Fruit fly (Drosophila melanogaster) whole organism, adult: ENCODE data around the gene Snx1.

Source experiments
- CG11617 ChIP-seq: fragments of 200-800 bp; sonication (Bioruptor generic); optimal IDR thresholded peaks from 2 replicates; lab custom pipeline; 2017; ENCODE audit warnings: mild to moderate bottlenecking, missing biosample characterization, missing genetic modification reagents, missing genetic modification characterization
- CG12768 ChIP-seq: fragments of 200-800 bp; sonication (Bioruptor generic); optimal IDR thresholded peaks from 2 replicates; lab custom pipeline; 2017; ENCODE audit warnings: missing biosample characterization, missing genetic modification characterization, mild to moderate bottlenecking, moderate library complexity, missing genetic modification reagents
- CG14711 ChIP-seq: fragments of 200-800 bp; sonication (Bioruptor generic); optimal IDR thresholded peaks from 2 replicates; lab custom pipeline; 2018; ENCODE audit warnings: missing biosample characterization, mild to moderate bottlenecking, missing genetic modification characterization, moderate library complexity
- CG1620 ChIP-seq: fragments of 200-800 bp; sonication (Bioruptor generic); optimal IDR thresholded peaks from 2 replicates; lab custom pipeline; 2016; ENCODE audit warnings: missing biosample characterization, missing genetic modification characterization
- CG33017 ChIP-seq: fragments of 200-800 bp; sonication (Bioruptor generic); optimal IDR thresholded peaks from 2 replicates; lab custom pipeline; 2018; ENCODE audit warnings: missing biosample characterization, mild to moderate bottlenecking, missing genetic modification characterization, moderate library complexity
- CG5204 ChIP-seq: fragments of 200-800 bp; sonication (Bioruptor generic); optimal IDR thresholded peaks from 2 replicates; lab custom pipeline; 2016; ENCODE audit warnings: missing biosample characterization, missing genetic modification characterization
- CG7045 ChIP-seq: fragments of 200-800 bp; sonication (Bioruptor generic); optimal IDR thresholded peaks from 2 replicates; lab custom pipeline; 2017; ENCODE audit warnings: missing biosample characterization, mild to moderate bottlenecking, missing genetic modification characterization
- CG7101 ChIP-seq: fragments of 200-800 bp; sonication (Bioruptor generic); optimal IDR thresholded peaks from 2 replicates; lab custom pipeline; 2018; ENCODE audit warnings: missing biosample characterization, mild to moderate bottlenecking, missing genetic modification characterization, moderate library complexity
- Clk ChIP-seq: fragments of 200-800 bp; sonication (Bioruptor generic); optimal IDR thresholded peaks from 2 replicates; lab custom pipeline; 2017; ENCODE audit warnings: missing biosample characterization, missing genetic modification characterization
- Crg-1 ChIP-seq: fragments of 200-800 bp; sonication (Bioruptor generic); optimal IDR thresholded peaks from 2 replicates; lab custom pipeline; 2016; ENCODE audit warnings: missing biosample characterization, missing genetic modification characterization
- Hr96 ChIP-seq: fragments of 200-800 bp; sonication (Bioruptor generic); optimal IDR thresholded peaks from 2 replicates; lab custom pipeline; 2016; ENCODE audit warnings: missing biosample characterization, missing genetic modification characterization
- Mnt ChIP-seq: fragments of 200-800 bp; sonication (Bioruptor generic); optimal IDR thresholded peaks from 2 replicates; lab custom pipeline; 2016; ENCODE audit warnings: missing biosample characterization, mild to moderate bottlenecking, missing genetic modification characterization
- bab1 ChIP-seq: fragments of 200-800 bp; sonication (Bioruptor generic); optimal IDR thresholded peaks from 3 replicates; lab custom pipeline; 2019; ENCODE audit warnings: missing biosample characterization, mild to moderate bottlenecking, missing genetic modification characterization, moderate library complexity
- cic ChIP-seq: fragments of 200-800 bp; sonication (Bioruptor generic); optimal IDR thresholded peaks from 2 replicates; lab custom pipeline; 2017; ENCODE audit warnings: missing biosample characterization, mild to moderate bottlenecking, missing genetic modification characterization, moderate library complexity
- cnc ChIP-seq, 2 experiments: fragments of >200 bp; optimal IDR thresholded peaks; 2 replicates each; lab custom pipeline; 2017
- kay ChIP-seq: fragments of 200-800 bp; sonication (Bioruptor generic); peaks from one replicate; lab custom pipeline; 2016; ENCODE audit warnings: missing biosample characterization, missing genetic modification characterization, borderline replicate concordance
- ovo ChIP-seq: fragments of 200-800 bp; sonication (Bioruptor generic); optimal IDR thresholded peaks from 2 replicates; lab custom pipeline; 2016; ENCODE audit warnings: missing biosample characterization, missing genetic modification characterization
- pad ChIP-seq: fragments of 200-800 bp; sonication (Bioruptor generic); optimal IDR thresholded peaks from 3 replicates; lab custom pipeline; 2017; ENCODE audit warnings: missing biosample characterization, missing genetic modification characterization, mild to moderate bottlenecking, moderate library complexity, missing genetic modification reagents
- tj ChIP-seq: fragments of 200-800 bp; sonication (Bioruptor generic); optimal IDR thresholded peaks from 3 replicates; lab custom pipeline; 2017; ENCODE audit warnings: missing biosample characterization, mild to moderate bottlenecking, missing genetic modification characterization, moderate library complexity
- toe ChIP-seq: fragments of 200-800 bp; sonication (Bioruptor generic); optimal IDR thresholded peaks from 2 replicates; lab custom pipeline; 2016; ENCODE audit warnings: missing biosample characterization, missing genetic modification characterization

Snx1 gene

dm6 chr2L:3449555-3450320 lies at the start of gene Snx1:
Gene Snx1, plus strand, starts transcription at chr2L:3449683.
- peak; percentile 49 for TF ChIP-seq bab1 (GFP tag; lab: Kevin White, UChicago)
- no peak for TF ChIP-seq CG1620

dm6 chr2L:3407722-3408121 lies 41.8 kb upstream of the Snx1 start:
- TF ChIP-seq CG5204 (GFP tag; lab: Kevin White, UChicago): no peak
- TF ChIP-seq Crg-1: no peak
- no peak for TF ChIP-seq cnc (optimal IDR thresholded peaks at IDR 0.05; lab: Kevin White, UChicago)

dm6 chr2L:3410260-3410659 lies 39.2 kb upstream of the Snx1 start, which contains the start of gene CG8840:
Gene CG8840, plus strand, starts transcription at chr2L:3410560.
- TF ChIP-seq kay (GFP tag; lab: Kevin White, UChicago) (no peak), bab1 (GFP tag; lab: Kevin White, UChicago) (no peak), cic (GFP tag; lab: Kevin White, UChicago) (no peak), Crg-1 (no peak), CG12768 (no peak), CG33017 (tag; lab: Kevin White, UChicago) (no peak), Clk (GFP tag; lab: Kevin White, UChicago) (no peak), Mnt (GFP tag; lab: Kevin White, UChicago) (no peak), tj (no peak), ovo (no peak), CG7101 (no peak), cnc (optimal IDR thresholded peaks at IDR 0.05; lab: Kevin White, UChicago) (no peak), pad (GFP tag; lab: Kevin White, UChicago) (no peak), CG11617 (GFP tag; lab: Kevin White, UChicago) (no peak), CG5204 (GFP tag; lab: Kevin White, UChicago) (no peak), toe (GFP tag; lab: Kevin White, UChicago) (no peak)

dm6 chr2L:3416527-3417304 lies 32.8 kb upstream of the Snx1 start, which contains the start of gene CG31952:
Gene CG31952, plus strand, starts transcription at chr2L:3416693.
- no peak for TF ChIP-seq CG7101
- no peak for TF ChIP-seq cnc (optimal IDR thresholded peaks at IDR 0.05; lab: Kevin White, UChicago)
- no peak for TF ChIP-seq ovo
- no peak for TF ChIP-seq kay (GFP tag; lab: Kevin White, UChicago)
- TF ChIP-seq CG7045 (GFP tag; lab: Kevin White, UChicago): no peak
- no peak for TF ChIP-seq CG11617 (GFP tag; lab: Kevin White, UChicago)
- TF ChIP-seq Hr96 (GFP tag; lab: Kevin White, UChicago): no peak
- TF ChIP-seq CG14711 (tag; lab: Kevin White, UChicago): no peak
- TF ChIP-seq bab1 (GFP tag; lab: Kevin White, UChicago): no peak

- TF ChIP-seq CG14711 (tag; lab: Kevin White, UChicago) (no peak), CG1620 (no peak), Crg-1 (no peak), cnc (optimal IDR thresholded peaks at IDR 0.05; lab: Kevin White, UChicago) (no peak), cic (GFP tag; lab: Kevin White, UChicago) (no peak)
These were observed 31.9 kb upstream of the Snx1 start for dm6 chr2L:3417613-3418012.

dm6 chr2L:3422753-3423152 lies 26.7 kb upstream of the Snx1 start:
- TF ChIP-seq CG7045 (GFP tag; lab: Kevin White, UChicago): no peak
- TF ChIP-seq kay (GFP tag; lab: Kevin White, UChicago): peak; percentile 7

- no peak for TF ChIP-seq CG12768
- no peak for TF ChIP-seq Mnt (GFP tag; lab: Kevin White, UChicago)
- TF ChIP-seq Clk (GFP tag; lab: Kevin White, UChicago): no peak
- no peak for TF ChIP-seq CG7045 (GFP tag; lab: Kevin White, UChicago)
- TF ChIP-seq Hr96 (GFP tag; lab: Kevin White, UChicago): no peak
- no peak for TF ChIP-seq pad (GFP tag; lab: Kevin White, UChicago)
- no peak for TF ChIP-seq Crg-1
- no peak for TF ChIP-seq CG33017 (tag; lab: Kevin White, UChicago)
These were observed 23.5 kb upstream of the Snx1 start for dm6 chr2L:3425947-3426346.
